Worm (Caenorhabditis elegans): Measurements from ENCODE around the gene C25E10.17.

ce11 chrV:9055644-9056043, 8.2 kb upstream of the C25E10.17 start:
- TF ChIP-seq aha-1 (tag) (no peak), nhr-41 (GFP tag; IDR thresholded peaks at IDR 0.05) (no peak), jun-1 (tag; optimal IDR thresholded peaks at IDR 0.05) (no peak), aly-2 (tag; optimal IDR thresholded peaks at IDR 0.05) (no peak), mdl-1 (tag; optimal IDR thresholded peaks at IDR 0.05) (no peak), Y5F2A.4 (GFP tag; optimal IDR thresholded peaks at IDR 0.05) (no peak), zip-11 (GFP tag; IDR thresholded peaks at IDR 0.05) (no peak), hlh-11 (tag; optimal IDR thresholded peaks at IDR 0.05) (no peak), unc-39 (tag; optimal IDR thresholded peaks at IDR 0.05) (no peak), unc-62 (GFP tag; optimal IDR thresholded peaks at IDR 0.05 in 1 of 2) (peak in 1 of 2 experiments; percentile 68), unc-62 (tag; optimal IDR thresholded peaks at IDR 0.05) (no peak)

Data from whole organism, L4 larva.